Worm (Caenorhabditis elegans) whole organism, early embryonic: ENCODE results near the gene oac-4.

Experiments
- flt-1 ChIP-seq: fragments of 200-800 bp; sonication (Bioruptor generic); IDR thresholded peaks from 2 replicates; pipeline ENCODE4 v1.3.6; 2022; ENCODE audit warnings: missing genetic modification characterization, missing compliant biosample characterization
- hnd-1 ChIP-seq: sonication (generic microtip); optimal IDR thresholded peaks from 2 replicates; lab custom pipeline; 2016; ENCODE audit warnings: missing genetic modification characterization, missing compliant biosample characterization
- sea-1 ChIP-seq: fragments of 200-800 bp; sonication (Bioruptor generic); conservative IDR thresholded peaks from 2 replicates; pipeline ENCODE4 v1.3.6; 2022; ENCODE audit warnings: missing genetic modification characterization, missing compliant biosample characterization

DNA sequence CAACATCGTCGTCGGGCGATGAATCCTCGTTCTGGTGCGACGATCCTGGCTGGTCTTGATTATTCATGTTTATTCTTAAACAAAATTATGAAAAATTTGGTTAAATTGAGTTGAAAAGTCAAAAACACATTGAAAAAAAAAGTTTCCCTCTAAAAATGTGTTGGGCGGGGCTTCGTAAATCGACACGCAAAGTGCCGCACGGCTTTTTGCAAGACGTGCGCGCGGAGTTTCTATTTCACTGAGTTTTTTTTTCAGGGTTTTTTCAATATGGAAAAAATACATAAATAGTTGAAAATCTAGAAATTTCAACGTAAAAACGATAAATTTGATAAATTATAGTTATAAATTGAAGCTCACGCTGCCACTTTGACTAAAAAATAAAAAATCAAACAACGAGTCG lies 27.7 kb downstream of the oac-4 start, which contains the start of gene F54D10.5:
- TF ChIP-seq sea-1 (GFP tag; lab: Robert Waterston, UW) (no peak), hnd-1 (no peak), flt-1 (GFP tag; lab: Robert Waterston, UW) (peak; percentile 14; the same call in 1 of the 2 replicates)
